Worm (Caenorhabditis elegans) whole organism, L4/young adult: ENCODE measurements around the gene vha-1.

ENCODE experiments used
- W03F9.2 ChIP-seq: fragments of 150-350 bp; optimal IDR thresholded peaks from 2 replicates; lab custom pipeline; 2014; ENCODE audit warnings: missing biosample characterization, missing genetic modification characterization
- dao-5 ChIP-seq: sonication (generic microtip); optimal IDR thresholded peaks from 2 replicates; lab custom pipeline; 2016; ENCODE audit warnings: missing genotype, missing genetic modification characterization, moderate library complexity, missing compliant biosample characterization

DNA sequence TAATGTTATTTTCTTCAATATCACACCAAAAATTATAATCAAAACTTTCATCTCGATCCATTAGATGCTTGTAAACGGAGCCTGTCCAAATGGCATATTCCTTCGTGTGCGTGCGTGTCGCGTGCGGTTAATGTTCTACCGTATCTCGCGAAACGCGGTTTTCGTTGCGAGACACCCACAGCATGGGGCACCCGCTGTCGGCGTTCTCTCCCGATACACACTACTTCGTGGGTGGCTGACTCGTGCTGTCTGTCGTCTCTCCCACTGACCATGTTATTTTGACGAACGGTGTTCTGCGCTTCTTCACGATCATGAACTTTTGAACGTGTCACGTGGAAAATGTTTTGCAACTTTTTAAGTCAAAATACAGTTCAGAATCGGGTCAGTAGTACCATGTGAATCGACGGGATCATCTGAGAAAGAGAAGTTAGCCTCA is 15.6 kb upstream of the vha-1 start:
- TF ChIP-seq dao-5 (tag; lab: Kevin White, UChicago) (peak; percentile 40), W03F9.2 (peak; percentile 93)
